Worm (Caenorhabditis elegans): ENCODE data around the gene T05C7.5.
"Not testable (repeated sequence)": the region's sequence is repeated elsewhere in the genome, so short reads cannot be mapped to it uniquely, and the experiment has no call there.

T05C7.5 gene

ce11 chrIV:76070-76469 is 17.4 kb upstream of the T05C7.5 start, which contains the start of gene T05C7.8:
TSS of gene T05C7.8 (plus strand) at chrIV:76370.
- TF ChIP-seq tbx-2 (tag; optimal IDR thresholded peaks at IDR 0.05), result no peak

DNA sequence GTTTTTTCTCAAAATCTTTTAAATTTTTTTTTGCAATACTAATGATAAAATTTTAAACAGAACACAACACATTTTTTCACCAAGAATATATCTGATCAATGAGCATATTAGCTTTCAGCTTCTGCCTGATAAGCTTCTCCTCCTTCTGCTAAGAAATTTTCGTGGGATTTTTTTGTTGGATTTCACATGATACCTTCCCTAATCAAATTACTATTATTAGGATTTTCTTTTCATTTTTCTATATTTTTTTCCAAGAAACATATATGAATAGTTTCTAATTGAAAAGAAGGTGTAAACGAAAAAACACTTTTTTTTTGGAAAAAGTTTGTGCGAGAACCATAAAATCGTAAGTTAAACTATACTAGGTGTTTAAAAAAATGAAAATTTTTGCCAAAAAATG is 14.5 kb upstream of the T05C7.5 start:
- TF ChIP-seq snpc-4 (tag; optimal IDR thresholded peaks at IDR 0.05) (no peak), nhr-12 (tag; optimal IDR thresholded peaks at IDR 0.05) (no peak), nhr-11 (tag; optimal IDR thresholded peaks at IDR 0.05) (no peak), ceh-9 (tag; optimal IDR thresholded peaks at IDR 0.05) (no peak), ztf-11 (tag; optimal IDR thresholded peaks at IDR 0.05) (no peak), mml-1 (tag; optimal IDR thresholded peaks at IDR 0.05) (no peak), egl-27 (tag; optimal IDR thresholded peaks at IDR 0.05) (no peak), nhr-43 (tag; optimal IDR thresholded peaks at IDR 0.05; ENCODE audit: poor library complexity, severe bottlenecking) (no peak), elt-1 (tag; optimal IDR thresholded peaks at IDR 0.05) (no peak), zag-1 (tag; optimal IDR thresholded peaks at IDR 0.05) (no peak), eor-1 (tag; optimal IDR thresholded peaks at IDR 0.05) (no peak), fkh-2 (tag; optimal IDR thresholded peaks at IDR 0.05) (no peak), ZK546.5 (tag; optimal IDR thresholded peaks at IDR 0.05) (no peak), nhr-77 (tag; optimal IDR thresholded peaks at IDR 0.05) (no peak), nhr-67 (tag; optimal IDR thresholded peaks at IDR 0.05) (no peak), egl-5 (tag; optimal IDR thresholded peaks at IDR 0.05) (no peak), ztf-4 (tag; optimal IDR thresholded peaks at IDR 0.05) (no peak), nhr-25 (tag; optimal IDR thresholded peaks at IDR 0.05) (no peak), mdl-1 (tag; optimal IDR thresholded peaks at IDR 0.05) (no peak), elt-3 (tag; optimal IDR thresholded peaks at IDR 0.05) (no peak)

- TF ChIP-seq nhr-12 (tag; optimal IDR thresholded peaks at IDR 0.05) (no peak), elt-3 (tag; optimal IDR thresholded peaks at IDR 0.05) (no peak), ceh-16 (tag; optimal IDR thresholded peaks at IDR 0.05) (no peak), ceh-9 (tag; optimal IDR thresholded peaks at IDR 0.05) (no peak), unc-39 (tag; optimal IDR thresholded peaks at IDR 0.05) (no peak), elt-2 (tag; optimal IDR thresholded peaks at IDR 0.05) (no peak), nhr-43 (tag; optimal IDR thresholded peaks at IDR 0.05; ENCODE audit: poor library complexity, severe bottlenecking) (no peak), egl-5 (tag; optimal IDR thresholded peaks at IDR 0.05) (no peak)
These were observed 12.5 kb upstream of the T05C7.5 start for ce11 chrIV:71266-71665.

DNA sequence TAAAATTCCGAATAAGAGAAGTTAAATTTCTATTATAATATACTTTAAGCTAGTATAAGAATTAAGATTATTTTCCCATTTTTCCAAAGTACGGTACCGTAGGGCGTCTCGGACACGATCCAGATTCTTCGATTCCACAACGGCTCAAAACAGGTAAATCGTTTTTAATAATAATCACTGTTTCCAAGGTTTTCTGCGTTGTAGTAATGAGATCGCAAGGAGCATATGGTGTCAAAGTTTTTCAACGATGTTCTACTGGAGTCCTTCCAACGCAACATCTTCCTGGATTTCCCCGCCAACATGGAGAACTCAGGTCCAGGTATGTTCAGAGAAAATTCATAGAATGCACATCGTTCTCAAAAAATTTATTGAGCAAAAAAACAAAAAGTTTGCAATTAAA is 2.7 kb upstream of the T05C7.5 start, which contains the start of gene T05C7.7:
T05C7.7 (plus strand) TSS at position 301 of the 400 bp plus-strand sequence.
- TF ChIP-seq nhr-43 (tag; optimal IDR thresholded peaks at IDR 0.05; ENCODE audit: poor library complexity, severe bottlenecking); pha-4 (tag; optimal IDR thresholded peaks at IDR 0.05); nhr-67 (tag; optimal IDR thresholded peaks at IDR 0.05): not testable (repeated sequence)

- TF ChIP-seq unc-62 (GFP tag; optimal IDR thresholded peaks at IDR 0.05) (no peak), pha-4 (tag; optimal IDR thresholded peaks at IDR 0.05) (no peak)
These were observed 5.2 kb downstream of the T05C7.5 start, which contains the start of gene T05C7.4 for ce11 chrIV:53539-53938. TSS of gene T05C7.4 (minus strand) at chrIV:53639.

ce11 chrIV:51219-51618 is 7.5 kb downstream of the T05C7.5 start:
- TF ChIP-seq egl-5 (tag; optimal IDR thresholded peaks at IDR 0.05), result no peak
- peak; percentile 61 for TF ChIP-seq nfya-1 (tag; optimal IDR thresholded peaks at IDR 0.05; ENCODE audit: insufficient read depth)
- peak; percentile 76 for TF ChIP-seq nhr-23 (tag; optimal IDR thresholded peaks at IDR 0.05)
- TF ChIP-seq ama-1 (optimal IDR thresholded peaks at IDR 0.05), result peak; percentile 67
- TF ChIP-seq ceh-28 (tag; optimal IDR thresholded peaks at IDR 0.05), result peak; percentile 34
- no peak for TF ChIP-seq unc-39 (tag; optimal IDR thresholded peaks at IDR 0.05)
- TF ChIP-seq nhr-12 (tag; optimal IDR thresholded peaks at IDR 0.05), result no peak
- no peak for TF ChIP-seq ceh-82 (tag; optimal IDR thresholded peaks at IDR 0.05)
- TF ChIP-seq egl-27 (tag; optimal IDR thresholded peaks at IDR 0.05), result no peak
- no peak for TF ChIP-seq tbx-2 (tag; optimal IDR thresholded peaks at IDR 0.05)
- peak; percentile 57 for TF ChIP-seq elt-2 (tag; optimal IDR thresholded peaks at IDR 0.05)
- peak; percentile 76 for TF ChIP-seq pha-4 (tag; optimal IDR thresholded peaks at IDR 0.05)
- TF ChIP-seq pqm-1 (tag; optimal IDR thresholded peaks at IDR 0.05), result peak; percentile 63
- TF ChIP-seq R02D3.7 (tag; optimal IDR thresholded peaks at IDR 0.05), result peak; percentile 19
- TF ChIP-seq nhr-76 (tag; optimal IDR thresholded peaks at IDR 0.05), result no peak
- TF ChIP-seq fkh-2 (tag; optimal IDR thresholded peaks at IDR 0.05), result no peak
- no peak for TF ChIP-seq zag-1 (tag; optimal IDR thresholded peaks at IDR 0.05)
- peak; percentile 30 for TF ChIP-seq snpc-4 (tag; optimal IDR thresholded peaks at IDR 0.05)
- peak; percentile 39 for TF ChIP-seq lin-39 (tag; optimal IDR thresholded peaks at IDR 0.05)
- peak; percentile 45 for TF ChIP-seq nhr-43 (tag; optimal IDR thresholded peaks at IDR 0.05; ENCODE audit: poor library complexity, severe bottlenecking)
- peak; percentile 51 for TF ChIP-seq jun-1 (tag; optimal IDR thresholded peaks at IDR 0.05)
- TF ChIP-seq lsy-12 (tag; optimal IDR thresholded peaks at IDR 0.05), result peak; percentile 6
- TF ChIP-seq ceh-9 (tag; optimal IDR thresholded peaks at IDR 0.05), result no peak
- TF ChIP-seq nhr-25 (tag; optimal IDR thresholded peaks at IDR 0.05), result peak; percentile 89
- TF ChIP-seq nhr-11 (tag; optimal IDR thresholded peaks at IDR 0.05), result no peak
- peak; percentile 73 for TF ChIP-seq hmg-11 (tag; optimal IDR thresholded peaks at IDR 0.05)
- no peak for TF ChIP-seq nhr-28 (tag; optimal IDR thresholded peaks at IDR 0.05)
- no peak for TF ChIP-seq lin-15B (tag; optimal IDR thresholded peaks at IDR 0.05)
